Worm (Caenorhabditis elegans) whole organism, late embryonic: ENCODE measurements around the gene ttyh-1.

Experiments
- ceh-34 ChIP-seq: sonication (generic microtip); optimal IDR thresholded peaks from 2 replicates; lab custom pipeline; 2016; ENCODE audit warnings: mild to moderate bottlenecking, missing genetic modification characterization, missing compliant biosample characterization
- elt-4 ChIP-seq: sonication (generic microtip); optimal IDR thresholded peaks from 2 replicates; lab custom pipeline; 2016; ENCODE audit warnings: missing genetic modification characterization, missing compliant biosample characterization
- nfya-1 ChIP-seq: sonication (generic microtip); optimal IDR thresholded peaks from 2 replicates; lab custom pipeline; 2017; ENCODE audit warnings: missing genetic modification characterization, mild to moderate bottlenecking, missing compliant biosample characterization, antibody characterized with exemption, moderate library complexity

- TF ChIP-seq elt-4 (tag; lab: Kevin White, UChicago) (no peak), nfya-1 (tag; lab: Kevin White, UChicago) (no peak), ceh-34 (no peak)
Measured at ce11 chrX:11370090-11370489, 1.6 kb downstream of the ttyh-1 start.
